Fruit fly (Drosophila melanogaster): ENCODE results near the gene snz.

Gene snz

DNA sequence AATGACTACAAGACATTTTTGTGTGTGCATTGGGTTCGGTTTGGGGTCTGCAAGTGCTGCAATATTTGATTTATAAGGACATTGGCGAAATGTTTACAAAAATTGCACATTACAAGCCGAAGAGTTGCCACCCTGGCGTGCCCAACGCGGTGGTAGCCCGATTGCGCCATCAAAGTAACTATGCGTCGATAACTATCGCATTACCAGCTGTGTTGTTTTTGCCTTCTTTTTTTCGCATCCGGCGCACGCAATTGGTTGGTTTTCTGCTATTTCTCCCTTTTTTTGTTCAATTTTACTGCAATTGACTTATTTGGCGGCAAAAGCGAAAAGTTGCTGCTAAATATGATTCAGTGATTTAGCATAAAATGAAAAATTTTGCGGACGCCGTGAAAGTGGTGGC is 22.8 kb downstream of the snz start, which contains the start of gene RpS14b (continued):
- TF ChIP-seq Blimp-1 (GFP tag; optimal IDR thresholded peaks at IDR 0.05) (no peak), CG34406 (GFP tag; optimal IDR thresholded peaks at IDR 0.05) (peak; percentile 63), CG10631 (GFP tag; optimal IDR thresholded peaks at IDR 0.05) (peak; percentile 44), CG8632 (GFP tag; optimal IDR thresholded peaks at IDR 0.05) (peak; percentile 57), ss (GFP tag; optimal IDR thresholded peaks at IDR 0.05) (peak; percentile 59 to 70), fkh (GFP tag; optimal IDR thresholded peaks at IDR 0.05) (peak; percentile 60), net (GFP tag; optimal IDR thresholded peaks at IDR 0.05) (peak; percentile 67), CG31627 (GFP tag; optimal IDR thresholded peaks at IDR 0.05) (peak; percentile 59), CG11294 (GFP tag; IDR thresholded peaks at IDR 0.05) (no peak), dsx (GFP tag; optimal IDR thresholded peaks at IDR 0.05; ENCODE audit: poor library complexity, severe bottlenecking) (peak; percentile 8), CG16779 (tag; optimal IDR thresholded peaks at IDR 0.05) (peak; percentile 11), svp (GFP tag) (peak; percentile 21), CG15336 (GFP tag; IDR thresholded peaks at IDR 0.05) (peak; percentile 29; the same call in 1 of the 2 replicates), CG6808 (GFP tag; optimal IDR thresholded peaks at IDR 0.05) (peak; percentile 62), dac (GFP tag; optimal IDR thresholded peaks at IDR 0.05) (peak; percentile 43), Eip75B (GFP tag; optimal IDR thresholded peaks at IDR 0.05) (peak; percentile 36), Eip78C (GFP tag) (peak; percentile 77), Hr4 (GFP tag; optimal IDR thresholded peaks at IDR 0.05) (no peak), CG9139 (GFP tag; optimal IDR thresholded peaks at IDR 0.05) (peak; percentile 62), Hr39 (GFP tag; optimal IDR thresholded peaks at IDR 0.05) (peak; percentile 49), CG1621 (tag; optimal IDR thresholded peaks at IDR 0.05) (peak; percentile 54), Smox (GFP tag; optimal IDR thresholded peaks at IDR 0.05) (peak; percentile 55), CG4318 (GFP tag; optimal IDR thresholded peaks at IDR 0.05) (no peak), Sox14 (GFP tag; optimal IDR thresholded peaks at IDR 0.05) (peak; percentile 48), CG32006 (GFP tag; optimal IDR thresholded peaks at IDR 0.05) (peak; percentile 36), cyc (GFP tag; optimal IDR thresholded peaks at IDR 0.05) (peak; percentile 66), fd59A (GFP tag; optimal IDR thresholded peaks at IDR 0.05) (peak; percentile 39)

DNA sequence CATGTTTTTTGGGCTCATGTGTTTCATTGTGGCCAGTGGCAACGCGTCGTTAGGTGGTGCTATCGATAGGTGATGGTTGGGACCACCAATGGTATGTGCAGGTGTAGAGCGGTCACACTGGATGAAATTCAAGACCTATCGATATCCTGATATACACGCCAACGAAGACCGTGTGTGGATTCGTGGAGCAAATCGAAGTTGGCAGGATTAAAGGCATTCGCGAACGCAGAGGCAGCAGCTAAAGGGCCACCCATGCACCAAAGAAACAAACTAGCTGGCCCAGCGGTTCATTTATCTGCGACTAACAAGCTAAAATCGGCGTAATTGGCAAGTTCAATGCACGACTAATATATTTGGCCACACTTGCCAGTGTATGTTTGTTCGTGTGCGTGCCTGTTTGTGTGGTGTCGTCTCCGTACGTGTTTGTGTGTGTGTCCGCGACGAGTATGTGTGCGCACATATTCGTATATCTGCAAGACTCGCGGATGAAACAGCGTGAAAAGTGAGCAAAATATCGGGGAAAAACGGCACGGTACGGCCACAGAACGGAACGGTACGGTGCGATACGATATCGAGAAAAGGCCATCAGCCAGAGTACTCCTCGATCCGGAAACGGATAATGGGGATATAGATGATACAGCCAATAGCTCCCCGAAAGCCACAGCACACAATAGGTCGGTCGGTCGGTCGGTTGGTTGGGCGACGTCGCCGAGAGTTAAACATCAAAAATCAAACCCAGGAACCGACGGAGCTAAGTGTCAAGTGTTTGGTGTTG is 24.1 kb downstream of the snz start, which contains the start of gene Ubr3:
Gene Ubr3 (plus strand): TSS at position 99 of the 775 bp plus-strand sequence.
- TF ChIP-seq CG8632 (GFP tag; optimal IDR thresholded peaks at IDR 0.05), result no peak
- TF ChIP-seq CG6163 (GFP tag; IDR thresholded peaks at IDR 0.05), result 0 out of 3 replicates have a peak, but pooled peaks have one; percentile 23
- no peak for TF ChIP-seq Hr4 (GFP tag; optimal IDR thresholded peaks at IDR 0.05)
- TF ChIP-seq esn (GFP tag; optimal IDR thresholded peaks at IDR 0.05), result peak; percentile 5
- no peak for TF ChIP-seq CG10631 (GFP tag; optimal IDR thresholded peaks at IDR 0.05)
- no peak for TF ChIP-seq Gug (GFP tag; IDR thresholded peaks at IDR 0.05)
- TF ChIP-seq ss (GFP tag; optimal IDR thresholded peaks at IDR 0.05), result peak; percentile 28 to 47
- no peak for TF ChIP-seq fd85E (GFP tag; optimal IDR thresholded peaks at IDR 0.05)
- TF ChIP-seq Ets21C (GFP tag; optimal IDR thresholded peaks at IDR 0.05), result no peak
- TF ChIP-seq Eip78C (GFP tag), result peak; percentile 50
- no peak for TF ChIP-seq CG11294 (GFP tag; IDR thresholded peaks at IDR 0.05)
- TF ChIP-seq Met (GFP tag; optimal IDR thresholded peaks at IDR 0.05), result no peak
- no peak for TF ChIP-seq CG7368 (GFP tag; optimal IDR thresholded peaks at IDR 0.05)
- no peak for TF ChIP-seq lz (GFP tag; optimal IDR thresholded peaks at IDR 0.05)
- TF ChIP-seq CG11902 (GFP tag; optimal IDR thresholded peaks at IDR 0.05), result no peak
- peak; percentile 36 for TF ChIP-seq Sox14 (GFP tag; optimal IDR thresholded peaks at IDR 0.05)
- TF ChIP-seq CG31627 (GFP tag; optimal IDR thresholded peaks at IDR 0.05), result peak; percentile 1
- no peak for TF ChIP-seq pdm3 (GFP tag; optimal IDR thresholded peaks at IDR 0.05)
- TF ChIP-seq CG6792 (GFP tag; optimal IDR thresholded peaks at IDR 0.05), result no peak
- no peak for TF ChIP-seq Sox102F (GFP tag; optimal IDR thresholded peaks at IDR 0.05)
- no peak for TF ChIP-seq CG9139 (GFP tag; optimal IDR thresholded peaks at IDR 0.05)
- no peak for TF ChIP-seq CG1621 (tag; optimal IDR thresholded peaks at IDR 0.05)
- TF ChIP-seq CG6276 (GFP tag; optimal IDR thresholded peaks at IDR 0.05), result no peak
- TF ChIP-seq CG3919 (GFP tag; optimal IDR thresholded peaks at IDR 0.05), result peak; percentile 8
- no peak for TF ChIP-seq CG10669 (GFP tag; optimal IDR thresholded peaks at IDR 0.05)
- TF ChIP-seq fkh (GFP tag; optimal IDR thresholded peaks at IDR 0.05), result peak; percentile 25
- no peak for TF ChIP-seq CG34406 (GFP tag; optimal IDR thresholded peaks at IDR 0.05)
- TF ChIP-seq Hr38 (GFP tag; optimal IDR thresholded peaks at IDR 0.05), result no peak
- no peak for TF ChIP-seq cyc (GFP tag; optimal IDR thresholded peaks at IDR 0.05)
- TF ChIP-seq CG11762 (GFP tag; optimal IDR thresholded peaks at IDR 0.05; ENCODE audit: insufficient read depth), result no peak
- no peak for TF ChIP-seq CG15336 (GFP tag; IDR thresholded peaks at IDR 0.05)
- TF ChIP-seq Sox15 (GFP tag; optimal IDR thresholded peaks at IDR 0.05), result no peak
- TF ChIP-seq CG3032 (tag; optimal IDR thresholded peaks at IDR 0.05), result no peak
- TF ChIP-seq CG6808 (GFP tag; optimal IDR thresholded peaks at IDR 0.05), result peak; percentile 10
- no peak for TF ChIP-seq OdsH (GFP tag; optimal IDR thresholded peaks at IDR 0.05)
- no peak for TF ChIP-seq CG32006 (GFP tag; optimal IDR thresholded peaks at IDR 0.05)

Measured in whole organism, prepupa.